Worm (Caenorhabditis elegans) whole organism, early embryonic: ENCODE results near the gene F55B11.3.

Experiments
- F13C5.2 ChIP-seq: sonication (generic microtip); optimal IDR thresholded peaks from 2 replicates; lab custom pipeline; 2017; ENCODE audit warnings: mild to moderate bottlenecking, missing genetic modification characterization, inconsistent platforms, missing compliant biosample characterization
- ama-1 ChIP-seq: fragments of 150-350 bp; optimal IDR thresholded peaks from 2 replicates; lab custom pipeline; 2014
- ceh-36 ChIP-seq: sonication (generic microtip); optimal IDR thresholded peaks from 2 replicates; lab custom pipeline; 2016; ENCODE audit warnings: missing genetic modification characterization, inconsistent platforms, missing compliant biosample characterization
- ets-7 ChIP-seq: sonication (generic microtip); optimal IDR thresholded peaks from 2 replicates; lab custom pipeline; 2016; ENCODE audit warnings: missing genotype, missing genetic modification characterization, missing compliant biosample characterization
- flt-1 ChIP-seq: fragments of 200-800 bp; sonication (Bioruptor generic); IDR thresholded peaks from 2 replicates; pipeline ENCODE4 v1.3.6; 2022; ENCODE audit warnings: missing genetic modification characterization, missing compliant biosample characterization
- hnd-1 ChIP-seq: sonication (generic microtip); optimal IDR thresholded peaks from 2 replicates; lab custom pipeline; 2016; ENCODE audit warnings: missing genetic modification characterization, missing compliant biosample characterization
- pes-1 ChIP-seq: fragments of 200-800 bp; sonication (Bioruptor generic); IDR thresholded peaks from 2 replicates; pipeline ENCODE4 v1.3.6; 2022; ENCODE audit warnings: missing genetic modification reagents, missing genetic modification characterization, missing compliant biosample characterization
- tbx-11 ChIP-seq: fragments of 200-800 bp; sonication (Bioruptor generic); IDR thresholded peaks from 2 replicates; pipeline ENCODE4 v1.3.6; 2022; ENCODE audit warnings: missing genetic modification characterization, missing compliant biosample characterization
- tbx-37 ChIP-seq: fragments of 200-800 bp; sonication (Bioruptor generic); conservative IDR thresholded peaks from 2 replicates; pipeline ENCODE4 v1.3.6; 2022; ENCODE audit warnings: missing genetic modification reagents, missing genetic modification characterization, missing compliant biosample characterization
- tra-4 ChIP-seq: sonication (generic microtip); optimal IDR thresholded peaks from 2 replicates; lab custom pipeline; 2017; ENCODE audit warnings: missing genetic modification characterization, missing compliant biosample characterization

ce11 chrIV:14394812-14395211, 29.7 kb upstream of the F55B11.3 start:
- no peak for TF ChIP-seq tbx-11 (GFP tag; lab: Robert Waterston, UW)
- no peak for TF ChIP-seq ama-1 (lab: Kevin White, UChicago)
- no peak for TF ChIP-seq tra-4
- no peak for TF ChIP-seq pes-1 (GFP tag; lab: Robert Waterston, UW)
- TF ChIP-seq ceh-36 (tag; lab: Kevin White, UChicago): no peak
- no peak for TF ChIP-seq flt-1 (GFP tag; lab: Robert Waterston, UW)
- no peak for TF ChIP-seq tbx-37 (GFP tag; lab: Robert Waterston, UW)
- TF ChIP-seq ets-7 (tag; lab: Kevin White, UChicago): no peak
- no peak for TF ChIP-seq F13C5.2 (tag; lab: Kevin White, UChicago)
- no peak for TF ChIP-seq hnd-1 (tag; lab: Kevin White, UChicago)
